Fruit fly (Drosophila melanogaster) whole organism, embryonic: ENCODE data around the gene CG34179.

Experiments used
- CG1024 ChIP-seq: fragments of 200-800 bp; sonication (Bioruptor generic); IDR thresholded peaks from 2 replicates; pipeline ENCODE4 v1.3.6; 2022; ENCODE audit warnings: missing biosample characterization, missing genetic modification characterization
- CG13424 ChIP-seq: fragments of 200-800 bp; sonication (Bioruptor generic); optimal IDR thresholded peaks from 2 replicates; lab custom pipeline; 2019; ENCODE audit warnings: missing biosample characterization, mild to moderate bottlenecking, missing genetic modification characterization, moderate library complexity
- CG13624 ChIP-seq: fragments of 200-800 bp; sonication (Bioruptor generic); optimal IDR thresholded peaks from 2 replicates; lab custom pipeline; 2016; ENCODE audit warnings: missing biosample characterization, missing genetic modification characterization
- CG14667 ChIP-seq: fragments of 200-800 bp; sonication (Bioruptor generic); IDR thresholded peaks from 2 replicates; pipeline ENCODE4 v1.3.6; 2022; ENCODE audit warnings: missing biosample characterization, missing genetic modification characterization
- CG15514 ChIP-seq: fragments of 200-800 bp; sonication (Bioruptor generic); optimal IDR thresholded peaks from 3 replicates; lab custom pipeline; 2017; ENCODE audit warnings: missing biosample characterization, missing genetic modification characterization, mild to moderate bottlenecking, moderate library complexity, missing genetic modification reagents
- CG1602 ChIP-seq: fragments of 200-800 bp; sonication (Bioruptor generic); optimal IDR thresholded peaks from 3 replicates; lab custom pipeline; 2016; ENCODE audit warnings: missing biosample characterization, missing genetic modification characterization
- CG1603 ChIP-seq: fragments of 200-800 bp; sonication (Bioruptor generic); optimal IDR thresholded peaks from 2 replicates; lab custom pipeline; 2019; ENCODE audit warnings: missing biosample characterization, mild to moderate bottlenecking, missing genetic modification characterization, moderate library complexity
- CG17186 ChIP-seq: fragments of 200-800 bp; sonication (Bioruptor generic); optimal IDR thresholded peaks from 3 replicates; lab custom pipeline; 2017; ENCODE audit warnings: missing biosample characterization, missing genetic modification reagents, missing genetic modification characterization
- CG17802 ChIP-seq: fragments of 200-800 bp; sonication (Bioruptor generic); optimal IDR thresholded peaks from 2 replicates; lab custom pipeline; 2018; ENCODE audit warnings: missing biosample characterization, mild to moderate bottlenecking, missing genetic modification characterization, moderate library complexity
- CG2129 ChIP-seq: fragments of 200-800 bp; sonication (Bioruptor generic); IDR thresholded peaks from 2 replicates; pipeline ENCODE4 v1.3.6; 2022; ENCODE audit warnings: missing biosample characterization, missing genetic modification characterization; ENCODE audit not compliant: partially characterized antibody
- CG3407 ChIP-seq: fragments of 200-800 bp; sonication (Bioruptor generic); optimal IDR thresholded peaks from 2 replicates; lab custom pipeline; 2018; ENCODE audit warnings: missing biosample characterization, mild to moderate bottlenecking, missing genetic modification characterization
- CG34224 ChIP-seq: fragments of 200-800 bp; sonication (Bioruptor generic); IDR thresholded peaks from 3 replicates; pipeline ENCODE4 v1.3.6; 2022; ENCODE audit warnings: missing biosample characterization, missing genetic modification characterization; ENCODE audit not compliant: partially characterized antibody
- CG34422 ChIP-seq: fragments of 200-800 bp; sonication (Bioruptor generic); IDR thresholded peaks from 3 replicates; pipeline ENCODE4 v1.3.6; 2022; ENCODE audit warnings: missing biosample characterization, missing genetic modification characterization
- CG4730 ChIP-seq: fragments of 200-800 bp; sonication (Bioruptor generic); IDR thresholded peaks from 2 replicates; pipeline ENCODE4 v1.3.6; 2022; ENCODE audit warnings: missing biosample characterization, missing genetic modification characterization
- CG9727 ChIP-seq: fragments of 200-800 bp; sonication (Bioruptor generic); optimal IDR thresholded peaks from 3 replicates; lab custom pipeline; 2017; ENCODE audit warnings: missing biosample characterization, mild to moderate bottlenecking, missing genetic modification characterization
- CG9817 ChIP-seq: fragments of 200-800 bp; sonication (Bioruptor generic); optimal IDR thresholded peaks from 2 replicates; lab custom pipeline; 2018; ENCODE audit warnings: missing biosample characterization, mild to moderate bottlenecking, missing genetic modification characterization, moderate library complexity
- CrebB ChIP-seq: fragments of 200-800 bp; sonication (Bioruptor generic); optimal IDR thresholded peaks from 3 replicates; lab custom pipeline; 2018; ENCODE audit warnings: missing biosample characterization, mild to moderate bottlenecking, missing genetic modification characterization
- Fer3 ChIP-seq: fragments of 200-800 bp; sonication (Bioruptor generic); optimal IDR thresholded peaks from 2 replicates; lab custom pipeline; 2018; ENCODE audit warnings: missing biosample characterization, mild to moderate bottlenecking, missing genetic modification characterization, moderate library complexity
- Gug ChIP-seq: fragments of 200-800 bp; sonication (Bioruptor generic); IDR thresholded peaks from 4 replicates; pipeline ENCODE4 v1.3.6; 2022; ENCODE audit warnings: missing biosample characterization, missing genetic modification characterization
- Lim3 ChIP-seq: fragments of 200-800 bp; sonication (Bioruptor generic); IDR thresholded peaks from 2 replicates; pipeline ENCODE4 v1.3.6; 2022; ENCODE audit warnings: missing biosample characterization, missing genetic modification characterization
- Lpt ChIP-seq: fragments of >200 bp; optimal IDR thresholded peaks from 2 replicates; lab custom pipeline; 2018; ENCODE audit warnings: missing biosample characterization, missing genetic modification characterization
- MBD-R2 ChIP-seq: fragments of 200-800 bp; sonication (Bioruptor generic); IDR thresholded peaks from 2 replicates; pipeline ENCODE4 v1.3.6; 2022; ENCODE audit warnings: missing biosample characterization, missing genetic modification characterization
- Mrtf ChIP-seq: fragments of 200-800 bp; sonication (Bioruptor generic); IDR thresholded peaks from 3 replicates; pipeline ENCODE4 v1.3.6; 2022; ENCODE audit warnings: missing biosample characterization, missing genetic modification characterization
- Neu2 ChIP-seq: fragments of 200-800 bp; sonication (Bioruptor generic); optimal IDR thresholded peaks from 3 replicates; lab custom pipeline; 2016; ENCODE audit warnings: missing biosample characterization, missing genetic modification characterization, borderline replicate concordance
- Ssrp ChIP-seq: fragments of 200-800 bp; sonication (Bioruptor generic); optimal IDR thresholded peaks from 2 replicates; lab custom pipeline; 2018; ENCODE audit warnings: missing biosample characterization, mild to moderate bottlenecking, missing genetic modification characterization, moderate library complexity
- Xbp1 ChIP-seq: fragments of 200-800 bp; sonication (Bioruptor generic); optimal IDR thresholded peaks from 3 replicates; lab custom pipeline; 2016; ENCODE audit warnings: missing biosample characterization, mild to moderate bottlenecking, missing genetic modification characterization
- abd-A ChIP-seq: fragments of 200-800 bp; sonication (Bioruptor generic); optimal IDR thresholded peaks from 3 replicates; lab custom pipeline; 2019; ENCODE audit warnings: missing biosample characterization, mild to moderate bottlenecking, missing genetic modification characterization, moderate library complexity
- ara ChIP-seq: fragments of 200-800 bp; sonication (Bioruptor generic); IDR thresholded peaks from 2 replicates; pipeline ENCODE4 v1.3.6; 2022; ENCODE audit warnings: missing biosample characterization, missing genetic modification characterization
- bsh ChIP-seq, 2 experiments: fragments of 200-800 bp; sonication (Bioruptor generic); optimal IDR thresholded peaks; 2 replicates each; lab custom pipeline; 2017 to 2018; ENCODE audit warnings: mild to moderate bottlenecking in 2 of 2, missing biosample characterization in 2 of 2, missing genetic modification characterization in 2 of 2, moderate library complexity in 1 of 2
- caup ChIP-seq: fragments of 200-800 bp; sonication (Bioruptor generic); optimal IDR thresholded peaks from 3 replicates; lab custom pipeline; 2017; ENCODE audit warnings: missing biosample characterization, mild to moderate bottlenecking, missing genetic modification characterization, moderate library complexity; ENCODE audit not compliant: severe bottlenecking
- chif ChIP-seq, 2 experiments: fragments of 200-800 bp; sonication (Bioruptor generic); optimal IDR thresholded peaks; 3 replicates each; lab custom pipeline; 2016; ENCODE audit warnings: missing biosample characterization in 2 of 2, missing genetic modification characterization in 2 of 2
- emc ChIP-seq: fragments of 200-800 bp; sonication (Bioruptor generic); optimal IDR thresholded peaks from 2 replicates; lab custom pipeline; 2016; ENCODE audit warnings: missing biosample characterization, missing genetic modification characterization
- fu2 ChIP-seq: fragments of 200-800 bp; sonication (Bioruptor generic); optimal IDR thresholded peaks from 2 replicates; lab custom pipeline; 2016; ENCODE audit warnings: missing biosample characterization, missing genetic modification characterization
- gfzf ChIP-seq: fragments of 200-800 bp; sonication (Bioruptor generic); optimal IDR thresholded peaks from 2 replicates; lab custom pipeline; 2016; ENCODE audit warnings: missing biosample characterization, mild to moderate bottlenecking, missing genetic modification characterization, moderate library complexity
- hb ChIP-seq: fragments of 200-800 bp; sonication (Bioruptor generic); IDR thresholded peaks from 3 replicates; pipeline ENCODE4 v1.3.6; 2022; ENCODE audit warnings: missing biosample characterization, missing genetic modification characterization; ENCODE audit not compliant: partially characterized antibody
- hkb ChIP-seq, 2 experiments: fragments of 200-800 bp in 1 of 2; fragments of >200 bp in 1 of 2; sonication (Bioruptor generic) in 1 of 2; IDR thresholded peaks in 1 of 2; optimal IDR thresholded peaks in 1 of 2; 2 replicates each; pipeline versions ENCODE4 v1.3.6 to Lab custom; 2017 to 2022; ENCODE audit warnings: missing biosample characterization in 1 of 2, missing genetic modification characterization in 1 of 2
- oc ChIP-seq: fragments of 200-800 bp; sonication (Bioruptor generic); optimal IDR thresholded peaks from 2 replicates; lab custom pipeline; 2018; ENCODE audit warnings: missing biosample characterization, mild to moderate bottlenecking, missing genetic modification characterization, moderate library complexity
- pb ChIP-seq: fragments of 200-800 bp; sonication (Bioruptor generic); optimal IDR thresholded peaks from 3 replicates; lab custom pipeline; 2016; ENCODE audit warnings: missing biosample characterization, missing genetic modification characterization
- ro ChIP-seq: fragments of 200-800 bp; sonication (Bioruptor generic); IDR thresholded peaks from 2 replicates; pipeline ENCODE4 v1.3.6; 2022; ENCODE audit warnings: missing biosample characterization, missing genetic modification characterization
- sc ChIP-seq, 3 experiments: fragments of >200 bp in 2 of 3; fragments of 200-800 bp in 1 of 3; sonication (Bioruptor generic) in 1 of 3; optimal IDR thresholded peaks; 2 replicates in 2 of 3; 3 replicates in 1 of 3; lab custom pipeline; 2017; ENCODE audit warnings: mild to moderate bottlenecking in 1 of 3, missing biosample characterization in 1 of 3, missing genetic modification characterization in 1 of 3, missing genetic modification reagents in 1 of 3
- seq ChIP-seq: fragments of 200-800 bp; sonication (Bioruptor generic); IDR thresholded peaks from 2 replicates; pipeline ENCODE4 v1.3.6; 2022; ENCODE audit warnings: missing biosample characterization, missing genetic modification characterization
- sisA ChIP-seq: fragments of 200-800 bp; sonication (Bioruptor generic); IDR thresholded peaks from 2 replicates; pipeline ENCODE4 v1.3.6; 2022; ENCODE audit warnings: missing biosample characterization, missing genetic modification characterization
- sqz ChIP-seq: fragments of 200-800 bp; sonication (Bioruptor generic); optimal IDR thresholded peaks from 3 replicates; lab custom pipeline; 2018; ENCODE audit warnings: missing biosample characterization, mild to moderate bottlenecking, missing genetic modification characterization
- sug ChIP-seq: fragments of 200-800 bp; optimal IDR thresholded peaks from 2 replicates; lab custom pipeline; 2019; ENCODE audit warnings: missing biosample characterization, mild to moderate bottlenecking, missing genetic modification characterization, moderate library complexity
- unc-4 ChIP-seq: fragments of 200-800 bp; sonication (Bioruptor generic); IDR thresholded peaks from 2 replicates; pipeline ENCODE4 v1.3.6; 2022; ENCODE audit warnings: missing biosample characterization, missing genetic modification characterization; ENCODE audit not compliant: partially characterized antibody
- usp ChIP-seq: fragments of >200 bp; optimal IDR thresholded peaks from 2 replicates; lab custom pipeline; 2017; ENCODE audit warnings: missing biosample characterization, missing genetic modification characterization
- vnd ChIP-seq: fragments of 200-800 bp; sonication (Bioruptor generic); IDR thresholded peaks from 3 replicates; pipeline ENCODE4 v1.3.6; 2022; ENCODE audit warnings: missing biosample characterization, missing genetic modification characterization; ENCODE audit not compliant: partially characterized antibody
- wek ChIP-seq: fragments of 200-800 bp; sonication (Bioruptor generic); optimal IDR thresholded peaks from 3 replicates; lab custom pipeline; 2018; ENCODE audit warnings: missing biosample characterization, mild to moderate bottlenecking, missing genetic modification characterization, moderate library complexity
- zen ChIP-seq: fragments of 200-800 bp; sonication (Bioruptor generic); optimal IDR thresholded peaks from 3 replicates; lab custom pipeline; 2018; ENCODE audit warnings: missing biosample characterization, mild to moderate bottlenecking, missing genetic modification characterization, moderate library complexity

CG34179 gene

dm6 chr2L:6050575-6050974 is 2.1 kb upstream of the CG34179 start, which contains the start of gene CG9135 (continued):
- TF ChIP-seq Xbp1 (GFP tag; lab: Kevin White, UChicago): no peak
- no peak for TF ChIP-seq Lpt (GFP tag; lab: Kevin White, UChicago)
- TF ChIP-seq vnd (GFP tag; lab: Robert Waterston, UW): peak; percentile 99
- TF ChIP-seq Mrtf (GFP tag; lab: Robert Waterston, UW): no peak
- TF ChIP-seq CG9727 (GFP tag; lab: Kevin White, UChicago): no peak
- no peak for TF ChIP-seq CG13624
- TF ChIP-seq CG13424: no peak
- TF ChIP-seq sc (optimal IDR thresholded peaks at IDR 0.05; lab: Kevin White, UChicago): no peak
- TF ChIP-seq sc (GFP tag; optimal IDR thresholded peaks at IDR 0.05; lab: Kevin White, UChicago): no peak
- TF ChIP-seq Fer3: peak; percentile 9
- TF ChIP-seq CG1603 (tag; lab: Kevin White, UChicago): peak; percentile 66
- no peak for TF ChIP-seq usp
- TF ChIP-seq Neu2: no peak
- TF ChIP-seq Gug (GFP tag; lab: Robert Waterston, UW): no peak; the same call in 3 of the 4 replicates
- no peak for TF ChIP-seq ro (GFP tag; lab: Robert Waterston, UW)
- TF ChIP-seq emc (GFP tag; lab: Kevin White, UChicago): no peak
- no peak for TF ChIP-seq fu2
- TF ChIP-seq CG14667 (GFP tag; lab: Robert Waterston, UW): no peak
- TF ChIP-seq hb: peak; percentile 99
- TF ChIP-seq MBD-R2 (GFP tag; lab: Robert Waterston, UW): peak; percentile 79
- no peak for TF ChIP-seq bsh (GFP tag; optimal IDR thresholded peaks at IDR 0.05; lab: Kevin White, UChicago)
- TF ChIP-seq CG9817 (tag; lab: Kevin White, UChicago): no peak
- TF ChIP-seq chif (GFP tag; optimal IDR thresholded peaks at IDR 0.05; lab: Kevin White, UChicago): no peak
- no peak for TF ChIP-seq CG1024 (GFP tag; lab: Robert Waterston, UW)
- TF ChIP-seq CG3407: no peak
- TF ChIP-seq CG2129 (GFP tag; lab: Robert Waterston, UW): peak; percentile 90
- peak; percentile 99 for TF ChIP-seq unc-4 (GFP tag; lab: Robert Waterston, UW)
- peak; percentile 56 for TF ChIP-seq zen (tag; lab: Kevin White, UChicago)
- TF ChIP-seq oc (tag; lab: Kevin White, UChicago): no peak
- TF ChIP-seq ara (GFP tag; lab: Robert Waterston, UW): no peak
- TF ChIP-seq CG17186 (GFP tag; lab: Kevin White, UChicago): no peak
- no peak for TF ChIP-seq Ssrp (tag; lab: Kevin White, UChicago)
- TF ChIP-seq sisA: no peak
- no peak for TF ChIP-seq caup (GFP tag; lab: Kevin White, UChicago)
- no peak for TF ChIP-seq wek (GFP tag; lab: Kevin White, UChicago)
- peak; percentile 6; the same call in 1 of the 3 replicates for TF ChIP-seq CG34422 (GFP tag; lab: Robert Waterston, UW)
- TF ChIP-seq CG4730 (GFP tag; lab: Robert Waterston, UW): no peak
- TF ChIP-seq gfzf (GFP tag; lab: Kevin White, UChicago): no peak
- peak; percentile 83 for TF ChIP-seq CG17802 (tag; lab: Kevin White, UChicago)
- TF ChIP-seq CrebB (tag; lab: Kevin White, UChicago): no peak
- no peak for TF ChIP-seq pb (GFP tag; lab: Kevin White, UChicago)
- no peak for TF ChIP-seq sug (tag; lab: Kevin White, UChicago)
- no peak for TF ChIP-seq abd-A (tag; lab: Kevin White, UChicago)
- TF ChIP-seq CG1602: no peak
- TF ChIP-seq Lim3: no peak
- TF ChIP-seq CG34224: peak; percentile 99
- no peak for TF ChIP-seq seq (GFP tag; lab: Robert Waterston, UW)
- TF ChIP-seq hkb (optimal IDR thresholded peaks at IDR 0.05; lab: Kevin White, UChicago): no peak
- no peak for TF ChIP-seq hkb (GFP tag; IDR thresholded peaks at IDR 0.05; lab: Robert Waterston, UW)
- peak; percentile 58 for TF ChIP-seq CG15514 (GFP tag; lab: Kevin White, UChicago)
- no peak for TF ChIP-seq sqz
